Worm (Caenorhabditis elegans) whole organism, L1 larva: Measurements from ENCODE around the gene M04C3.5.

Experiments
- C16A3.4 ChIP-seq: fragments of 150-350 bp; optimal IDR thresholded peaks from 2 replicates; lab custom pipeline; 2014; ENCODE audit warnings: missing biosample characterization, missing genetic modification characterization
- aly-2 ChIP-seq: fragments of 150-350 bp; optimal IDR thresholded peaks from 2 replicates; lab custom pipeline; 2014; ENCODE audit warnings: missing biosample characterization, missing genetic modification characterization
- ama-1 ChIP-seq: fragments of 150-350 bp; optimal IDR thresholded peaks from 2 replicates; lab custom pipeline; 2014
- blmp-1 ChIP-seq: fragments of 150-350 bp; optimal IDR thresholded peaks from 2 replicates; lab custom pipeline; 2014; ENCODE audit warnings: missing biosample characterization, missing genetic modification characterization
- dpl-1 ChIP-seq, 3 experiments: fragments of 150-350 bp in 2 of 3; sonication (generic microtip) in 1 of 3; optimal IDR thresholded peaks; 2 replicates each; lab custom pipeline; 2014 to 2017; ENCODE audit warnings: missing biosample characterization in 3 of 3, missing genetic modification characterization in 3 of 3, missing genetic modification reagents in 3 of 3
- dsc-1 ChIP-seq: sonication (generic microtip); optimal IDR thresholded peaks from 2 replicates; lab custom pipeline; 2016; ENCODE audit warnings: mild to moderate bottlenecking, missing genetic modification characterization, missing compliant biosample characterization
- efl-3 ChIP-seq: fragments of 200-800 bp; sonication (Bioruptor generic); optimal IDR thresholded peaks from 2 replicates; lab custom pipeline; 2018; ENCODE audit warnings: mild to moderate bottlenecking, missing genetic modification characterization, missing compliant biosample characterization
- lin-13 ChIP-seq: fragments of 150-350 bp; optimal IDR thresholded peaks from 2 replicates; lab custom pipeline; 2014; ENCODE audit warnings: missing biosample characterization, missing genetic modification reagents, missing genetic modification characterization
- sup-37 ChIP-seq: fragments of 200-800 bp; sonication (Bioruptor generic); optimal IDR thresholded peaks from 2 replicates; lab custom pipeline; 2018; ENCODE audit warnings: mild to moderate bottlenecking, missing genetic modification characterization, missing compliant biosample characterization

ce11 chrV:19485690-19486089 is 36.2 kb downstream of the M04C3.5 start, which contains the start of gene Y43F8B.18:
- TF ChIP-seq sup-37 (GFP tag; lab: Kevin White, UChicago) (no peak), lin-13 (GFP tag; lab: Kevin White, UChicago) (no peak), ama-1 (lab: Kevin White, UChicago) (no peak), blmp-1 (no peak), dsc-1 (tag; lab: Kevin White, UChicago) (no peak), efl-3 (GFP tag; lab: Kevin White, UChicago) (no peak), aly-2 (tag; lab: Kevin White, UChicago) (no peak), C16A3.4 (tag; lab: Kevin White, UChicago) (no peak), dpl-1 (GFP tag; optimal IDR thresholded peaks at IDR 0.05; lab: Kevin White, UChicago) (no peak)
